Worm (Caenorhabditis elegans): ENCODE data around the gene age-1.

DNA sequence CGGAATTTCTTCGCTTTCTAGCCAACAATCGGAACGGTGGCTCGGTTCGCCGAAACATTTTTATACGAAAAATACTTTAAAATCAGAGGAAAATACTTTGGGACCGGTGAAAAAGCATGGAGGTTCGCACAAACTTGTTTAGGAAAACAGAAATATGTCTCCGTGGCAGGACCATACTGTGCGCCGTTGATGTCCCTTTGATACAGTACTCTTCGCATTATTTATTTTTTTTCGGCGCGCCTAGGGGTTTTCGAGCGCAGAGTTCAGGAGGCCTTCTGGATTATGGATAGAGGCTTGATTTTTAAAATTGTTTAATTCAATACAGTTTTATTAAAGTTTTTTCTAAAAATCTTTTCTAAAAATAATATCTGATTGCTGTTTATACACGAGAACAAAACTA, 17.9 kb upstream of the age-1 start, which contains the start of gene F54D5.9:
- no peak for TF ChIP-seq lir-3 (tag; optimal IDR thresholded peaks at IDR 0.05)
- TF ChIP-seq pqm-1 (tag; optimal IDR thresholded peaks at IDR 0.05) = no peak
- no peak for TF ChIP-seq hif-1 (tag; optimal IDR thresholded peaks at IDR 0.05)
- no peak for TF ChIP-seq dve-1 (tag; optimal IDR thresholded peaks at IDR 0.05; ENCODE audit: insufficient read depth)
- TF ChIP-seq nhr-11 (tag; optimal IDR thresholded peaks at IDR 0.05) = no peak
- TF ChIP-seq dpl-1 (GFP tag; optimal IDR thresholded peaks at IDR 0.05) = no peak
- no peak for TF ChIP-seq nhr-111 (GFP tag; optimal IDR thresholded peaks at IDR 0.05)
- TF ChIP-seq skn-1 (tag; optimal IDR thresholded peaks at IDR 0.05) = no peak
- TF ChIP-seq dmd-6 (GFP tag; IDR thresholded peaks at IDR 0.05) = no peak
- no peak for TF ChIP-seq lin-15B (tag; optimal IDR thresholded peaks at IDR 0.05)
- no peak for TF ChIP-seq daf-12 (tag; optimal IDR thresholded peaks at IDR 0.05)
